Fruit fly (Drosophila melanogaster) whole organism, embryonic: Measurements from ENCODE around the gene CG14282.
A peak's percentile ranks its signal among the peaks of the same experiment; 100 is the strongest.

ENCODE experiments used
- Abd-B ChIP-seq: fragments of 200-800 bp; sonication (Bioruptor generic); optimal IDR thresholded peaks from 2 replicates; lab custom pipeline; 2018; ENCODE audit warnings: missing biosample characterization, mild to moderate bottlenecking, missing genetic modification characterization, moderate library complexity
- Bteb2 ChIP-seq: fragments of 200-800 bp; sonication (Bioruptor generic); optimal IDR thresholded peaks from 2 replicates; lab custom pipeline; 2016; ENCODE audit warnings: missing biosample characterization, missing genetic modification characterization
- CG10543 ChIP-seq: fragments of 200-800 bp; sonication (Bioruptor generic); optimal IDR thresholded peaks from 3 replicates; lab custom pipeline; 2017; ENCODE audit warnings: missing biosample characterization, mild to moderate bottlenecking, missing genetic modification characterization, moderate library complexity
- CG10959 ChIP-seq: fragments of 200-800 bp; sonication (Bioruptor generic); IDR thresholded peaks from 2 replicates; pipeline ENCODE4 v1.3.6; 2022; ENCODE audit warnings: missing biosample characterization, missing genetic modification characterization
- CG12236 ChIP-seq: fragments of 200-800 bp; sonication (Bioruptor generic); optimal IDR thresholded peaks from 2 replicates; lab custom pipeline; 2016; ENCODE audit warnings: missing biosample characterization, missing genetic modification characterization
- CG12769 ChIP-seq: fragments of 200-800 bp; sonication (Bioruptor generic); optimal IDR thresholded peaks from 2 replicates; lab custom pipeline; 2019; ENCODE audit warnings: missing biosample characterization, mild to moderate bottlenecking, missing genetic modification characterization, moderate library complexity
- CG14050 ChIP-seq: fragments of 200-800 bp; sonication (Bioruptor generic); IDR thresholded peaks from 3 replicates; pipeline ENCODE4 v1.3.6; 2022; ENCODE audit warnings: missing biosample characterization, missing genetic modification characterization
- CG14667 ChIP-seq: fragments of 200-800 bp; sonication (Bioruptor generic); IDR thresholded peaks from 2 replicates; pipeline ENCODE4 v1.3.6; 2022; ENCODE audit warnings: missing biosample characterization, missing genetic modification characterization
- CG17568 ChIP-seq: fragments of 200-800 bp; sonication (Bioruptor generic); optimal IDR thresholded peaks from 2 replicates; lab custom pipeline; 2018; ENCODE audit warnings: missing biosample characterization, mild to moderate bottlenecking, missing genetic modification characterization, moderate library complexity
- CG1832 ChIP-seq: fragments of 200-800 bp; sonication (Bioruptor generic); optimal IDR thresholded peaks from 2 replicates; lab custom pipeline; 2017; ENCODE audit warnings: missing biosample characterization, mild to moderate bottlenecking, missing genetic modification characterization, inconsistent platforms
- CG2116 ChIP-seq: fragments of 200-800 bp; sonication (Bioruptor generic); optimal IDR thresholded peaks from 3 replicates; lab custom pipeline; 2018; ENCODE audit warnings: missing biosample characterization, mild to moderate bottlenecking, missing genetic modification characterization
- CG2875 ChIP-seq: fragments of 200-800 bp; sonication (Bioruptor generic); optimal IDR thresholded peaks from 2 replicates; lab custom pipeline; 2017; ENCODE audit warnings: missing biosample characterization, mild to moderate bottlenecking, missing genetic modification characterization, missing genetic modification reagents
- CG32532 ChIP-seq: fragments of 200-800 bp; sonication (Bioruptor generic); IDR thresholded peaks from 2 replicates; pipeline ENCODE4 v1.3.6; 2022; ENCODE audit warnings: missing biosample characterization, missing genetic modification characterization
- CG4328 ChIP-seq: fragments of 200-800 bp; sonication (Bioruptor generic); optimal IDR thresholded peaks from 3 replicates; lab custom pipeline; 2017; ENCODE audit warnings: missing biosample characterization, missing genetic modification reagents, missing genetic modification characterization
- CG4424 ChIP-seq: fragments of 200-800 bp; sonication (Bioruptor generic); optimal IDR thresholded peaks from 3 replicates; lab custom pipeline; 2016; ENCODE audit warnings: missing biosample characterization, missing genetic modification characterization
- CG5180 ChIP-seq: fragments of 200-800 bp; sonication (Bioruptor generic); optimal IDR thresholded peaks from 3 replicates; lab custom pipeline; 2017; ENCODE audit warnings: missing biosample characterization, missing genetic modification characterization, mild to moderate bottlenecking, moderate library complexity, missing genetic modification reagents
- CG5953 ChIP-seq: fragments of 200-800 bp; sonication (Bioruptor generic); IDR thresholded peaks from 2 replicates; pipeline ENCODE4 v1.3.6; 2022; ENCODE audit warnings: missing biosample characterization, missing genetic modification characterization
- CG7372 ChIP-seq: fragments of 200-800 bp; sonication (Bioruptor generic); IDR thresholded peaks from 2 replicates; pipeline ENCODE4 v1.3.6; 2022; ENCODE audit warnings: missing biosample characterization, missing genetic modification characterization
- CG7987 ChIP-seq: fragments of 200-800 bp; sonication (Bioruptor generic); optimal IDR thresholded peaks from 2 replicates; lab custom pipeline; 2018; ENCODE audit warnings: missing biosample characterization, mild to moderate bottlenecking, missing genetic modification characterization, moderate library complexity
- CG8924 ChIP-seq: fragments of 200-800 bp; optimal IDR thresholded peaks from 3 replicates; lab custom pipeline; 2019; ENCODE audit warnings: missing biosample characterization, mild to moderate bottlenecking, missing genetic modification characterization, moderate library complexity
- CG8944 ChIP-seq: fragments of 200-800 bp; sonication (Bioruptor generic); optimal IDR thresholded peaks from 3 replicates; lab custom pipeline; 2016; ENCODE audit warnings: missing biosample characterization, missing genetic modification characterization
- Chrac-16 ChIP-seq: fragments of 200-800 bp; sonication (Bioruptor generic); optimal IDR thresholded peaks from 3 replicates; lab custom pipeline; 2016; ENCODE audit warnings: missing biosample characterization, missing genetic modification characterization
- Dip3 ChIP-seq: fragments of 200-800 bp; sonication (Bioruptor generic); optimal IDR thresholded peaks from 3 replicates; lab custom pipeline; 2016; ENCODE audit warnings: missing biosample characterization, missing genetic modification characterization
- Dref ChIP-seq: fragments of 200-800 bp; sonication (Bioruptor generic); IDR thresholded peaks from 2 replicates; pipeline ENCODE4 v1.3.6; 2022; ENCODE audit warnings: missing biosample characterization, missing genetic modification characterization
- HLH4C ChIP-seq: fragments of 200-800 bp; sonication (Bioruptor generic); IDR thresholded peaks from 3 replicates; pipeline ENCODE4 v1.3.6; 2022; ENCODE audit warnings: missing biosample characterization, missing genetic modification characterization; ENCODE audit not compliant: partially characterized antibody
- MESR4 ChIP-seq: fragments of 200-800 bp; sonication (Bioruptor generic); optimal IDR thresholded peaks from 2 replicates; lab custom pipeline; 2018; ENCODE audit warnings: missing biosample characterization, mild to moderate bottlenecking, missing genetic modification characterization, moderate library complexity
- Optix ChIP-seq: fragments of 200-800 bp; sonication (Bioruptor generic); IDR thresholded peaks from 3 replicates; pipeline ENCODE4 v1.3.6; 2022; ENCODE audit warnings: missing biosample characterization, missing genetic modification characterization
- PHDP ChIP-seq: fragments of 200-800 bp; sonication (Bioruptor generic); optimal IDR thresholded peaks from 3 replicates; lab custom pipeline; 2018; ENCODE audit warnings: missing biosample characterization, mild to moderate bottlenecking, missing genetic modification characterization, moderate library complexity
- az2 ChIP-seq: fragments of 200-800 bp; sonication (Bioruptor generic); optimal IDR thresholded peaks from 3 replicates; lab custom pipeline; 2016; ENCODE audit warnings: missing biosample characterization, missing genetic modification characterization
- bowl ChIP-seq: fragments of 200-800 bp; sonication (Bioruptor generic); IDR thresholded peaks from 2 replicates; pipeline ENCODE4 v1.3.6; 2022; ENCODE audit warnings: missing biosample characterization, missing genetic modification characterization
- caup ChIP-seq: fragments of 200-800 bp; sonication (Bioruptor generic); optimal IDR thresholded peaks from 3 replicates; lab custom pipeline; 2017; ENCODE audit warnings: missing biosample characterization, mild to moderate bottlenecking, missing genetic modification characterization, moderate library complexity; ENCODE audit not compliant: severe bottlenecking
- chinmo ChIP-seq: fragments of 200-800 bp; sonication (Bioruptor generic); IDR thresholded peaks from 4 replicates; pipeline ENCODE4 v1.3.6; 2022; ENCODE audit warnings: missing biosample characterization, missing genetic modification characterization; ENCODE audit not compliant: partially characterized antibody
- ci ChIP-seq: fragments of 200-800 bp; sonication (Bioruptor generic); IDR thresholded peaks from 3 replicates; pipeline ENCODE4 v1.3.6; 2022; ENCODE audit warnings: missing biosample characterization, missing genetic modification characterization
- dati ChIP-seq: fragments of 200-800 bp; sonication (Bioruptor generic); IDR thresholded peaks from 2 replicates; pipeline ENCODE4 v1.3.6; 2022; ENCODE audit warnings: missing biosample characterization, missing genetic modification characterization
- esg ChIP-seq: fragments of 200-800 bp; sonication (Bioruptor generic); conservative IDR thresholded peaks from 2 replicates; pipeline ENCODE4 v1.3.6; 2022; ENCODE audit warnings: missing biosample characterization, missing genetic modification characterization
- fd102C ChIP-seq: fragments of 200-800 bp; sonication (Bioruptor generic); optimal IDR thresholded peaks from 2 replicates; lab custom pipeline; 2018; ENCODE audit warnings: missing biosample characterization, mild to moderate bottlenecking, missing genetic modification characterization, moderate library complexity
- gsb-n ChIP-seq: fragments of 200-800 bp; sonication (Bioruptor generic); optimal IDR thresholded peaks from 3 replicates; lab custom pipeline; 2018; ENCODE audit warnings: missing biosample characterization, mild to moderate bottlenecking, missing genetic modification characterization
- gt ChIP-seq: fragments of 200-800 bp; sonication (Bioruptor generic); IDR thresholded peaks from 2 replicates; pipeline ENCODE4 v1.3.6; 2022; ENCODE audit warnings: missing biosample characterization, missing genetic modification characterization
- mld ChIP-seq: fragments of 200-800 bp; sonication (Bioruptor generic); IDR thresholded peaks from 3 replicates; pipeline ENCODE4 v1.3.6; 2022; ENCODE audit warnings: missing biosample characterization, missing genetic modification characterization; ENCODE audit not compliant: partially characterized antibody
- pfk ChIP-seq: fragments of 200-800 bp; sonication (Bioruptor generic); optimal IDR thresholded peaks from 2 replicates; lab custom pipeline; 2018; ENCODE audit warnings: missing biosample characterization, mild to moderate bottlenecking, missing genetic modification characterization, moderate library complexity
- ro ChIP-seq: fragments of 200-800 bp; sonication (Bioruptor generic); IDR thresholded peaks from 2 replicates; pipeline ENCODE4 v1.3.6; 2022; ENCODE audit warnings: missing biosample characterization, missing genetic modification characterization
- sc ChIP-seq, 3 experiments: fragments of >200 bp in 2 of 3; fragments of 200-800 bp in 1 of 3; sonication (Bioruptor generic) in 1 of 3; optimal IDR thresholded peaks; 2 replicates in 2 of 3; 3 replicates in 1 of 3; lab custom pipeline; 2017; ENCODE audit warnings: mild to moderate bottlenecking in 1 of 3, missing biosample characterization in 1 of 3, missing genetic modification characterization in 1 of 3, missing genetic modification reagents in 1 of 3
- sens ChIP-seq: fragments of 200-800 bp; sonication (Bioruptor generic); peaks from one replicate; lab custom pipeline; 2016; ENCODE audit warnings: missing biosample characterization, missing genetic modification characterization
- slp2 ChIP-seq: fragments of 200-800 bp; sonication (Bioruptor generic); optimal IDR thresholded peaks from 2 replicates; lab custom pipeline; 2016; ENCODE audit warnings: missing biosample characterization, missing genetic modification characterization
- stc ChIP-seq: fragments of 200-800 bp; sonication (Bioruptor generic); IDR thresholded peaks from 2 replicates; pipeline ENCODE4 v1.3.6; 2022; ENCODE audit warnings: missing biosample characterization, missing genetic modification characterization
- tgo ChIP-seq: fragments of 200-800 bp; sonication (Bioruptor generic); IDR thresholded peaks from 3 replicates; pipeline ENCODE4 v1.3.6; 2022; ENCODE audit warnings: missing biosample characterization, missing genetic modification characterization
- tna ChIP-seq: fragments of 200-800 bp; sonication (Bioruptor generic); IDR thresholded peaks from 2 replicates; pipeline ENCODE4 v1.3.6; 2022; ENCODE audit warnings: missing biosample characterization, missing genetic modification characterization; ENCODE audit not compliant: partially characterized antibody
- unc-4 ChIP-seq: fragments of 200-800 bp; sonication (Bioruptor generic); IDR thresholded peaks from 2 replicates; pipeline ENCODE4 v1.3.6; 2022; ENCODE audit warnings: missing biosample characterization, missing genetic modification characterization; ENCODE audit not compliant: partially characterized antibody
- wek ChIP-seq: fragments of 200-800 bp; sonication (Bioruptor generic); optimal IDR thresholded peaks from 3 replicates; lab custom pipeline; 2018; ENCODE audit warnings: missing biosample characterization, mild to moderate bottlenecking, missing genetic modification characterization, moderate library complexity

Gene CG14282

DNA sequence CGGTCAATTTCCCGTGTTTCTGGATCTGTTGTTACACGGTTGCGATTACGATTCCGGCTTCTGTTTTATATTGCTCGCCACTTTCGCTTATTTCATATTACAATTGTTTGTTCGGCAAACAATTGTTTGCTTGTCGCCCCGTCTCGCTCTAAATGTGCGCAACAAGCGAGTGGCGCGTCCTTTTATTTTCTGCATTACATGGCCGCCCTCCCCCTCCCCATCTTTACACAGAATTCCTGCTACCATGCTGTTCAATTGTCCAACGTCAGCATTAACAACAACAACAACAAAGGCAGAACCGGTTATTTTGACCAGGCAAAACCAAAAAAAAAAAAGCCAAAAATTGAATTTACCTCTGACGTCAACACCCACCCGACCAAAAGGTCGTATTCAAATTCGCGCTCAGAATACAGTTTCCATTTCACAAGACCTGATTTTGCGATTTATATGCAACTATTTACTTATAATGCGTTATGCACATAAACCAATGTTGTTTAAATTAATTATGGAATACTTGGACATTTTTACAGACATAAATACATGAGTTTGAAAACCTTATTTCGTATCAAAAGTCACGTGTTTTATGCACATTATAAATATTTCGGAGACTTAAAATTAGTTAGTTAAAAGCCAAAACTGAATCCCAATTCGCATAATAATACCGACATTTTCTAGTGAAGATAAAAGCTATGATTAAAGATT lies 10.6 kb upstream of the CG14282 start (continued):
- peak; percentile 62 for TF ChIP-seq az2 (GFP tag; lab: Kevin White, UChicago)
- no peak for TF ChIP-seq tgo (GFP tag; lab: Robert Waterston, UW)
- TF ChIP-seq HLH4C (GFP tag; lab: Robert Waterston, UW) = no peak
- no peak for TF ChIP-seq Bteb2 (GFP tag; lab: Kevin White, UChicago)
- no peak for TF ChIP-seq ci
- no peak for TF ChIP-seq CG2875
- peak; percentile 35 for TF ChIP-seq CG12769
- no peak for TF ChIP-seq CG10959 (GFP tag; lab: Robert Waterston, UW)
- TF ChIP-seq unc-4 (GFP tag; lab: Robert Waterston, UW) = peak; percentile 10; the same call in 1 of the 2 replicates
- no peak for TF ChIP-seq CG1832
- TF ChIP-seq CG8924 (tag; lab: Kevin White, UChicago) = peak; percentile 56
- no peak for TF ChIP-seq Chrac-16
- TF ChIP-seq chinmo (GFP tag; lab: Robert Waterston, UW) = peak; percentile 55; the same call in 1 of the 4 replicates
- TF ChIP-seq CG7372 (GFP tag; lab: Robert Waterston, UW) = no peak
- no peak for TF ChIP-seq dati (GFP tag; lab: Robert Waterston, UW)
- no peak for TF ChIP-seq CG8944 (GFP tag; lab: Kevin White, UChicago)
- no peak for TF ChIP-seq esg (GFP tag; lab: Robert Waterston, UW)
- no peak for TF ChIP-seq Dref
- TF ChIP-seq slp2 (GFP tag; lab: Kevin White, UChicago) = no peak
- TF ChIP-seq Optix (GFP tag; lab: Robert Waterston, UW) = no peak
- no peak for TF ChIP-seq mld (GFP tag; lab: Robert Waterston, UW)
- TF ChIP-seq sens = peak; percentile 83
- no peak for TF ChIP-seq CG10543 (GFP tag; lab: Kevin White, UChicago)
- no peak for TF ChIP-seq CG7987
- no peak for TF ChIP-seq CG14667 (GFP tag; lab: Robert Waterston, UW)
- TF ChIP-seq PHDP (tag; lab: Kevin White, UChicago) = peak; percentile 34
- TF ChIP-seq tna = no peak
- TF ChIP-seq CG4424 (GFP tag; lab: Kevin White, UChicago) = no peak
- TF ChIP-seq Abd-B (GFP tag; lab: Kevin White, UChicago) = no peak
- TF ChIP-seq CG2116 = no peak
- no peak for TF ChIP-seq ro
- TF ChIP-seq stc (GFP tag; lab: Robert Waterston, UW) = no peak
- TF ChIP-seq gsb-n = peak; percentile 1
- no peak for TF ChIP-seq CG14050 (GFP tag; lab: Robert Waterston, UW)
- TF ChIP-seq wek (GFP tag; lab: Kevin White, UChicago) = no peak
- TF ChIP-seq CG5953 (GFP tag; lab: Robert Waterston, UW) = no peak
- TF ChIP-seq fd102C (GFP tag; lab: Kevin White, UChicago) = no peak
- TF ChIP-seq caup (GFP tag; lab: Kevin White, UChicago) = no peak
- no peak for TF ChIP-seq bowl (GFP tag; lab: Robert Waterston, UW)
- TF ChIP-seq gt (GFP tag; lab: Robert Waterston, UW) = no peak
- no peak for TF ChIP-seq sc (optimal IDR thresholded peaks at IDR 0.05; lab: Kevin White, UChicago)
- no peak for TF ChIP-seq sc (GFP tag; optimal IDR thresholded peaks at IDR 0.05; lab: Kevin White, UChicago)
- no peak for TF ChIP-seq CG17568
- TF ChIP-seq pfk (GFP tag; lab: Kevin White, UChicago) = no peak
- no peak for TF ChIP-seq CG12236 (GFP tag; lab: Kevin White, UChicago)
- TF ChIP-seq CG4328 (GFP tag; lab: Kevin White, UChicago) = no peak
- peak; percentile 14; the same call in 1 of the 2 replicates for TF ChIP-seq CG32532 (GFP tag; lab: Robert Waterston, UW)
- TF ChIP-seq CG5180 (GFP tag; lab: Kevin White, UChicago) = no peak
- no peak for TF ChIP-seq Dip3 (GFP tag; lab: Kevin White, UChicago)
- no peak for TF ChIP-seq MESR4 (GFP tag; lab: Kevin White, UChicago)
